Worm (Caenorhabditis elegans): ENCODE data around the gene C11E4.6.

Gene C11E4.6

ce11 chrX:9576928-9577327 lies 33.4 kb upstream of the C11E4.6 start, which contains the start of gene glb-17:
glb-17 (minus strand) TSS chrX:9577028.
- no peak for TF ChIP-seq aha-1 (tag; optimal IDR thresholded peaks at IDR 0.05)
- TF ChIP-seq ceh-63 (GFP tag; optimal IDR thresholded peaks at IDR 0.05) = peak; percentile 52

- no peak for TF ChIP-seq nhr-28 (tag; optimal IDR thresholded peaks at IDR 0.05)
- TF ChIP-seq xbp-1 (tag; optimal IDR thresholded peaks at IDR 0.05) = no peak
- TF ChIP-seq unc-30 (tag; optimal IDR thresholded peaks at IDR 0.05) = no peak
- no peak for TF ChIP-seq pag-3 (tag; optimal IDR thresholded peaks at IDR 0.05; ENCODE audit: borderline replicate concordance, insufficient read depth)
- no peak for TF ChIP-seq ama-1 (optimal IDR thresholded peaks at IDR 0.05)
- no peak for TF ChIP-seq elt-2 (tag; optimal IDR thresholded peaks at IDR 0.05)
- TF ChIP-seq blmp-1 (tag; optimal IDR thresholded peaks at IDR 0.05) = peak; percentile 87
- TF ChIP-seq dsc-1 (tag; optimal IDR thresholded peaks at IDR 0.05) = no peak
- peak; percentile 37 for TF ChIP-seq mep-1 (tag; optimal IDR thresholded peaks at IDR 0.05)
- TF ChIP-seq lin-35 (GFP tag; optimal IDR thresholded peaks at IDR 0.05) = peak in 1 of 2 experiments; percentile 46
- no peak for TF ChIP-seq skn-1 (tag; optimal IDR thresholded peaks at IDR 0.05)
- TF ChIP-seq egl-13 (tag; optimal IDR thresholded peaks at IDR 0.05) = no peak
- TF ChIP-seq C04F5.9 (tag; optimal IDR thresholded peaks at IDR 0.05) = no peak
- no peak for TF ChIP-seq egl-27 (tag; optimal IDR thresholded peaks at IDR 0.05)
- TF ChIP-seq mab-9 (GFP tag; IDR thresholded peaks at IDR 0.05) = no peak
- no peak for TF ChIP-seq nhr-19 (GFP tag; conservative IDR thresholded peaks at IDR 0.05)
- no peak for TF ChIP-seq nhr-90 (tag; optimal IDR thresholded peaks at IDR 0.05; ENCODE audit: poor library complexity)
- TF ChIP-seq vab-15 (tag; optimal IDR thresholded peaks at IDR 0.05) = no peak
- TF ChIP-seq tlp-1 (tag; optimal IDR thresholded peaks at IDR 0.05) = no peak
- no peak for TF ChIP-seq unc-62 (GFP tag; optimal IDR thresholded peaks at IDR 0.05)
- TF ChIP-seq efl-1 (optimal IDR thresholded peaks at IDR 0.05) = peak in 1 of 2 experiments; percentile 30
- TF ChIP-seq efl-1 (GFP tag; optimal IDR thresholded peaks at IDR 0.05 in 1 of 2) = no peak
- no peak for TF ChIP-seq fkh-4 (tag; optimal IDR thresholded peaks at IDR 0.05; ENCODE audit: borderline replicate concordance)
- no peak for TF ChIP-seq nhr-47 (tag; optimal IDR thresholded peaks at IDR 0.05)
- no peak for TF ChIP-seq rnt-1 (tag; optimal IDR thresholded peaks at IDR 0.05)
- peak; percentile 42 for TF ChIP-seq nhr-71 (tag; optimal IDR thresholded peaks at IDR 0.05)
- TF ChIP-seq ces-1 (GFP tag; optimal IDR thresholded peaks at IDR 0.05) = no peak
- TF ChIP-seq zag-1 (tag; optimal IDR thresholded peaks at IDR 0.05) = no peak
- TF ChIP-seq unc-86 (tag; optimal IDR thresholded peaks at IDR 0.05) = no peak
- 0 out of 2 replicates have a peak, but pooled peaks have one; percentile 15 for TF ChIP-seq grh-1 (GFP tag; IDR thresholded peaks at IDR 0.05)
- no peak for TF ChIP-seq efl-3 (GFP tag; optimal IDR thresholded peaks at IDR 0.05)
- TF ChIP-seq nhr-76 (tag; optimal IDR thresholded peaks at IDR 0.05) = no peak
- TF ChIP-seq lir-3 (tag; optimal IDR thresholded peaks at IDR 0.05; ENCODE audit: poor library complexity) = no peak
- peak; percentile 4 for TF ChIP-seq fos-1 (tag; optimal IDR thresholded peaks at IDR 0.05)
- TF ChIP-seq lin-14 (GFP tag; optimal IDR thresholded peaks at IDR 0.05) = peak; percentile 69
- TF ChIP-seq ztf-11 (tag; optimal IDR thresholded peaks at IDR 0.05) = no peak
- TF ChIP-seq nhr-237 (tag; optimal IDR thresholded peaks at IDR 0.05) = no peak
- no peak for TF ChIP-seq ets-5 (GFP tag; IDR thresholded peaks at IDR 0.05)
- no peak for TF ChIP-seq nhr-12 (tag; optimal IDR thresholded peaks at IDR 0.05)
- TF ChIP-seq ceh-82 (tag; optimal IDR thresholded peaks at IDR 0.05) = peak in 1 of 3 experiments; percentile 6
- peak; percentile 79 for TF ChIP-seq nhr-85 (tag)
- TF ChIP-seq hpl-2 (GFP tag; optimal IDR thresholded peaks at IDR 0.05) = no peak
- TF ChIP-seq ceh-88 (GFP tag; IDR thresholded peaks at IDR 0.05) = no peak
- no peak for TF ChIP-seq nhr-77 (tag; optimal IDR thresholded peaks at IDR 0.05)
- no peak for TF ChIP-seq ztf-4 (tag; optimal IDR thresholded peaks at IDR 0.05)
- no peak for TF ChIP-seq ceh-90 (tag; optimal IDR thresholded peaks at IDR 0.05)
- no peak for TF ChIP-seq C16A3.4 (tag; optimal IDR thresholded peaks at IDR 0.05)
- no peak for TF ChIP-seq ceh-63 (GFP tag; optimal IDR thresholded peaks at IDR 0.05)
- peak in 2 of 6 experiments; percentile 16 to 40 for TF ChIP-seq elt-3 (tag; optimal IDR thresholded peaks at IDR 0.05)
- TF ChIP-seq hlh-17 (GFP tag; optimal IDR thresholded peaks at IDR 0.05; ENCODE audit: borderline replicate concordance) = no peak
- no peak for TF ChIP-seq swsn-7 (tag; optimal IDR thresholded peaks at IDR 0.05)
Measured at ce11 chrX:9584333-9584732, 26.0 kb upstream of the C11E4.6 start, which contains the start of gene gpx-5. gpx-5 (plus strand) TSS chrX:9584668.
